Worm (Caenorhabditis elegans) whole organism, L4 larva: ENCODE data around the gene twk-13.

Experiments
- ama-1 ChIP-seq: fragments of 150-350 bp; optimal IDR thresholded peaks from 2 replicates; lab custom pipeline; 2014; ENCODE audit warnings: inconsistent platforms, mixed read lengths
- dpl-1 ChIP-seq: fragments of 150-350 bp; optimal IDR thresholded peaks from 2 replicates; lab custom pipeline; 2014; ENCODE audit warnings: missing biosample characterization, missing genetic modification reagents, missing genetic modification characterization
- nhr-111 ChIP-seq: fragments of 200-800 bp; sonication (Bioruptor generic); optimal IDR thresholded peaks from 2 replicates; lab custom pipeline; 2018; ENCODE audit warnings: mild to moderate bottlenecking, missing genetic modification characterization, missing compliant biosample characterization

ce11 chrV:12271495-12271894, 66.3 kb downstream of the twk-13 start, which contains the start of the genes tsfm-1 and capg-2:
- TF ChIP-seq nhr-111 (no peak), ama-1 (no peak), dpl-1 (GFP tag; lab: Kevin White, UChicago) (peak; percentile 73)
